Worm (Caenorhabditis elegans) whole organism, young adult: Measurements from ENCODE around the gene B0334.20.

Source experiments
- B0035.1 ChIP-seq: sonication (generic microtip); optimal IDR thresholded peaks from 2 replicates; lab custom pipeline; 2016; ENCODE audit warnings: missing genetic modification characterization, mild to moderate bottlenecking, missing compliant biosample characterization, missing genotype, missing genetic modification reagents
- B0336.3 ChIP-seq: fragments of 200-800 bp; sonication (Bioruptor generic); IDR thresholded peaks from 2 replicates; pipeline ENCODE4 v1.3.6; 2022; ENCODE audit warnings: missing genetic modification characterization, missing compliant biosample characterization
- F10E7.11 ChIP-seq: sonication (generic microtip); optimal IDR thresholded peaks from 2 replicates; lab custom pipeline; 2017; ENCODE audit warnings: mild to moderate bottlenecking, missing genetic modification characterization, moderate library complexity, missing compliant biosample characterization
- F37B4.10 ChIP-seq: fragments of 200-800 bp; sonication (Bioruptor generic); IDR thresholded peaks from 2 replicates; pipeline ENCODE4 v1.3.6; 2022; ENCODE audit warnings: missing genetic modification characterization, missing compliant biosample characterization
- F39B2.1 ChIP-seq: fragments of 200-800 bp; sonication (Bioruptor generic); IDR thresholded peaks from 2 replicates; pipeline ENCODE4 v1.3.6; 2022; ENCODE audit warnings: missing genetic modification reagents, missing genetic modification characterization, missing compliant biosample characterization
- F52B5.7 ChIP-seq: sonication (generic microtip); optimal IDR thresholded peaks from 2 replicates; lab custom pipeline; 2016; ENCODE audit warnings: mild to moderate bottlenecking, missing genetic modification characterization, missing compliant biosample characterization
- F57A8.1 ChIP-seq: fragments of 200-800 bp; sonication (Bioruptor generic); optimal IDR thresholded peaks from 2 replicates; lab custom pipeline; 2018; ENCODE audit warnings: mild to moderate bottlenecking, missing genetic modification characterization, moderate library complexity, missing compliant biosample characterization
- K11D2.4 ChIP-seq: fragments of 200-800 bp; sonication (Bioruptor generic); IDR thresholded peaks from 2 replicates; pipeline ENCODE4 v1.3.6; 2022; ENCODE audit warnings: missing genetic modification reagents, missing genetic modification characterization, missing compliant biosample characterization
- T07F8.4 ChIP-seq: sonication (generic microtip); optimal IDR thresholded peaks from 2 replicates; lab custom pipeline; 2016; ENCODE audit warnings: mild to moderate bottlenecking, missing genetic modification characterization, moderate library complexity, missing compliant biosample characterization
- Y56A3A.18 ChIP-seq: fragments of 200-800 bp; sonication (Bioruptor generic); IDR thresholded peaks from 2 replicates; pipeline ENCODE4 v1.3.6; 2022; ENCODE audit warnings: missing genetic modification reagents, missing genetic modification characterization, missing compliant biosample characterization
- ZK185.1 ChIP-seq: sonication (generic microtip); optimal IDR thresholded peaks from 2 replicates; lab custom pipeline; 2016; ENCODE audit warnings: mild to moderate bottlenecking, missing genetic modification characterization, missing compliant biosample characterization; ENCODE audit not compliant: poor library complexity, severe bottlenecking
- akir-1 ChIP-seq: fragments of 200-800 bp; sonication (Bioruptor generic); optimal IDR thresholded peaks from 2 replicates; lab custom pipeline; 2018; ENCODE audit warnings: mild to moderate bottlenecking, missing genetic modification characterization, moderate library complexity, missing compliant biosample characterization
- ama-1 ChIP-seq, 3 experiments: fragments of 150-350 bp in 1 of 3; sonication (generic microtip) in 2 of 3; optimal IDR thresholded peaks; 2 replicates each; lab custom pipeline; 2014 to 2018; ENCODE audit warnings: missing biosample characterization in 2 of 3, missing genetic modification characterization in 2 of 3, missing genetic modification reagents in 2 of 3
- atf-7 ChIP-seq: sonication (generic microtip); optimal IDR thresholded peaks from 2 replicates; lab custom pipeline; 2017; ENCODE audit warnings: mild to moderate bottlenecking, missing genetic modification characterization, missing compliant biosample characterization
- bed-1 ChIP-seq: fragments of 200-800 bp; sonication (Bioruptor generic); IDR thresholded peaks from 2 replicates; pipeline ENCODE4 v1.3.6; 2022; ENCODE audit warnings: missing genetic modification reagents, missing genetic modification characterization, missing compliant biosample characterization
- ccch-3 ChIP-seq: fragments of 200-800 bp; sonication (Bioruptor generic); optimal IDR thresholded peaks from 2 replicates; lab custom pipeline; 2018; ENCODE audit warnings: mild to moderate bottlenecking, missing genetic modification characterization, missing compliant biosample characterization
- cebp-2 ChIP-seq: fragments of 200-800 bp; sonication (Bioruptor generic); IDR thresholded peaks from 2 replicates; pipeline ENCODE4 v1.3.6; 2022; ENCODE audit warnings: missing genetic modification characterization, missing compliant biosample characterization
- ceh-79 ChIP-seq: sonication (generic microtip); optimal IDR thresholded peaks from 2 replicates; lab custom pipeline; 2017; ENCODE audit warnings: mild to moderate bottlenecking, missing genetic modification characterization, missing compliant biosample characterization
- chd-7 ChIP-seq: sonication (generic microtip); optimal IDR thresholded peaks from 2 replicates; lab custom pipeline; 2016; ENCODE audit warnings: mild to moderate bottlenecking, missing genetic modification characterization, moderate library complexity, missing compliant biosample characterization
- dox-1 ChIP-seq: fragments of 200-800 bp; sonication (Bioruptor generic); IDR thresholded peaks from 2 replicates; pipeline ENCODE4 v1.3.6; 2022; ENCODE audit warnings: missing genetic modification reagents, missing genetic modification characterization, missing compliant biosample characterization
- dpff-1 ChIP-seq: sonication (generic microtip); optimal IDR thresholded peaks from 2 replicates; lab custom pipeline; 2017; ENCODE audit warnings: mild to moderate bottlenecking, missing genetic modification characterization, missing compliant biosample characterization
- egrh-3 ChIP-seq: fragments of 200-800 bp; sonication (Bioruptor generic); IDR thresholded peaks from 2 replicates; pipeline ENCODE4 v1.3.6; 2022; ENCODE audit warnings: missing genetic modification reagents, missing genetic modification characterization, missing compliant biosample characterization
- ekl-4 ChIP-seq: fragments of 200-800 bp; sonication (Bioruptor generic); IDR thresholded peaks from 2 replicates; pipeline ENCODE4 v1.3.6; 2022; ENCODE audit warnings: missing genetic modification reagents, missing genetic modification characterization, missing compliant biosample characterization
- gei-17 ChIP-seq: fragments of 200-800 bp; sonication (Bioruptor generic); optimal IDR thresholded peaks from 2 replicates; lab custom pipeline; 2018; ENCODE audit warnings: mild to moderate bottlenecking, missing genetic modification characterization, missing compliant biosample characterization
- him-1 ChIP-seq: sonication (generic microtip); optimal IDR thresholded peaks from 2 replicates; lab custom pipeline; 2016; ENCODE audit warnings: missing genotype, missing genetic modification reagents, missing genetic modification characterization, missing compliant biosample characterization
- hmg-1.2 ChIP-seq: fragments of 200-800 bp; sonication (Bioruptor generic); IDR thresholded peaks from 2 replicates; pipeline ENCODE4 v1.3.6; 2022; ENCODE audit warnings: missing genetic modification reagents, missing genetic modification characterization, missing compliant biosample characterization
- hsf-1 ChIP-seq: fragments of 200-800 bp; sonication (Bioruptor generic); IDR thresholded peaks from 2 replicates; pipeline ENCODE4 v1.3.6; 2022; ENCODE audit warnings: missing genetic modification reagents, missing genetic modification characterization, missing compliant biosample characterization
- lin-26 ChIP-seq: fragments of 200-800 bp; sonication (Bioruptor generic); IDR thresholded peaks from 2 replicates; pipeline ENCODE4 v1.3.6; 2022; ENCODE audit warnings: missing genetic modification reagents, missing genetic modification characterization, missing compliant biosample characterization
- lin-54 ChIP-seq: fragments of 200-800 bp; sonication (Bioruptor generic); optimal IDR thresholded peaks from 2 replicates; lab custom pipeline; 2018; ENCODE audit warnings: mild to moderate bottlenecking, missing genetic modification characterization, missing compliant biosample characterization
- lsy-27 ChIP-seq: sonication (generic microtip); optimal IDR thresholded peaks from 2 replicates; lab custom pipeline; 2017; ENCODE audit warnings: missing genetic modification characterization, mild to moderate bottlenecking, missing compliant biosample characterization, antibody characterized with exemption, missing genotype, borderline replicate concordance; ENCODE audit not compliant: insufficient read depth
- madf-6 ChIP-seq: fragments of 200-800 bp; sonication (Bioruptor generic); IDR thresholded peaks from 2 replicates; pipeline ENCODE4 v1.3.6; 2022; ENCODE audit warnings: missing genetic modification reagents, missing genetic modification characterization, missing compliant biosample characterization
- mcd-1 ChIP-seq: fragments of 200-800 bp; sonication (Bioruptor generic); IDR thresholded peaks from 2 replicates; pipeline ENCODE4 v1.3.6; 2022; ENCODE audit warnings: missing genetic modification reagents, missing genetic modification characterization, missing compliant biosample characterization
- nhr-120 ChIP-seq: fragments of 200-800 bp; sonication (Bioruptor generic); IDR thresholded peaks from 2 replicates; pipeline ENCODE4 v1.3.6; 2022; ENCODE audit warnings: missing genetic modification characterization, missing compliant biosample characterization
- nhr-80 ChIP-seq: sonication (generic microtip); optimal IDR thresholded peaks from 2 replicates; lab custom pipeline; 2016; ENCODE audit warnings: missing genetic modification characterization, missing compliant biosample characterization
- nhr-90 ChIP-seq: sonication (generic microtip); optimal IDR thresholded peaks from 2 replicates; lab custom pipeline; 2016; ENCODE audit warnings: missing genotype, mild to moderate bottlenecking, missing genetic modification characterization, missing compliant biosample characterization
- pbrm-1 ChIP-seq: fragments of 200-800 bp; sonication (Bioruptor generic); IDR thresholded peaks from 2 replicates; pipeline ENCODE4 v1.3.6; 2022; ENCODE audit warnings: missing genetic modification reagents, missing genetic modification characterization, missing compliant biosample characterization
- rcor-1 ChIP-seq: fragments of 200-800 bp; sonication (Bioruptor generic); IDR thresholded peaks from 2 replicates; pipeline ENCODE4 v1.3.6; 2022; ENCODE audit warnings: missing genetic modification reagents, missing genetic modification characterization, missing compliant biosample characterization
- repo-1 ChIP-seq: sonication (generic microtip); optimal IDR thresholded peaks from 2 replicates; lab custom pipeline; 2017; ENCODE audit warnings: mild to moderate bottlenecking, missing genetic modification characterization, missing compliant biosample characterization
- rpc-1 ChIP-seq, 2 experiments: fragments of 150-350 bp in 1 of 2; sonication (generic microtip) in 1 of 2; optimal IDR thresholded peaks; 2 replicates each; lab custom pipeline; 2014 to 2018; ENCODE audit warnings: missing biosample characterization in 1 of 2, missing genetic modification characterization in 1 of 2, missing genetic modification reagents in 1 of 2, missing genotype in 1 of 2
- tbp1 ChIP-seq: fragments of 200-800 bp; sonication (Bioruptor generic); optimal IDR thresholded peaks from 2 replicates; lab custom pipeline; 2018; ENCODE audit warnings: mild to moderate bottlenecking, missing genetic modification characterization, missing compliant biosample characterization
- unc-62 ChIP-seq: fragments of 150-350 bp; optimal IDR thresholded peaks from 2 replicates; lab custom pipeline; 2014; ENCODE audit warnings: missing biosample characterization, missing genetic modification reagents, missing genetic modification characterization
- zfh-2 ChIP-seq: fragments of 200-800 bp; sonication (Bioruptor generic); conservative IDR thresholded peaks from 2 replicates; pipeline ENCODE4 v1.3.6; 2022; ENCODE audit warnings: missing genetic modification reagents, missing genetic modification characterization, missing compliant biosample characterization
- ztf-18 ChIP-seq: sonication (generic microtip); optimal IDR thresholded peaks from 2 replicates; lab custom pipeline; 2016; ENCODE audit warnings: missing genotype, mild to moderate bottlenecking, missing genetic modification characterization, missing compliant biosample characterization
- ztf-22 ChIP-seq: fragments of 200-800 bp; sonication (Bioruptor generic); optimal IDR thresholded peaks from 2 replicates; lab custom pipeline; 2018; ENCODE audit warnings: mild to moderate bottlenecking, missing genetic modification characterization, moderate library complexity, missing compliant biosample characterization
- ztf-26 ChIP-seq: sonication (generic microtip); optimal IDR thresholded peaks from 2 replicates; lab custom pipeline; 2017; ENCODE audit warnings: missing genetic modification characterization, missing compliant biosample characterization
- ztf-6 ChIP-seq: fragments of 200-800 bp; sonication (Bioruptor generic); IDR thresholded peaks from 2 replicates; pipeline ENCODE4 v1.3.6; 2022; ENCODE audit warnings: missing genetic modification reagents, missing genetic modification characterization, missing compliant biosample characterization

The B0334.20 gene

DNA sequence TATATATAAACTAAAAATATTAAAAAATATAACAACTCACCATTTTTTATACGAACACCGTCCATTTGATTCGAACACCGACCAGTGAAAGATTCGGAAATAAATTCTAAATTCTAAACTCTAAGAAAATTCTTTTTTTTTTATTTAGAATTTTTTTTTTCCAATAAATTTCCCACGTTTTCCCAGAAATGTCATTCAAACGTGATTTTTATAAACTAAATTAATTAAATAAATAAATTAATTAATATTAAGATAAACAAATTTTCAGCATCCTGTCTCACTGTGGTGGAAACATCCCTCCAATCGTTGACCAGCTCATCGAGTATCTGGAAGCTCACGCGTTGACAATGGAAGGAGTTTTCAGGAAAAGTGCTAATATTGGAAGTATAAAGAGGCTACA lies 32.7 kb downstream of the B0334.20 start, which contains the start of gene klp-17:
Gene klp-17 (minus strand): TSS at position 101 of the 400 bp plus-strand sequence.
- TF ChIP-seq ztf-18 (tag; lab: Kevin White, UChicago) (no peak), him-1 (tag; lab: Kevin White, UChicago) (no peak), pbrm-1 (GFP tag; lab: Robert Waterston, UW) (no peak), nhr-90 (tag; lab: Kevin White, UChicago) (no peak), T07F8.4 (tag; lab: Kevin White, UChicago) (no peak), F10E7.11 (tag; lab: Kevin White, UChicago) (no peak), akir-1 (GFP tag; lab: Kevin White, UChicago) (no peak), unc-62 (GFP tag; lab: Kevin White, UChicago) (no peak), F39B2.1 (no peak), lin-26 (GFP tag; lab: Robert Waterston, UW) (no peak), madf-6 (GFP tag; lab: Robert Waterston, UW) (no peak), hsf-1 (GFP tag; lab: Robert Waterston, UW) (no peak), nhr-120 (GFP tag; lab: Robert Waterston, UW) (no peak), F52B5.7 (no peak), cebp-2 (GFP tag; lab: Robert Waterston, UW) (no peak), ZK185.1 (tag; lab: Kevin White, UChicago) (no peak), rpc-1 (optimal IDR thresholded peaks at IDR 0.05; lab: Kevin White, UChicago) (no peak), rpc-1 (tag; optimal IDR thresholded peaks at IDR 0.05; lab: Kevin White, UChicago) (no peak), lsy-27 (tag; lab: Kevin White, UChicago) (no peak)

DNA sequence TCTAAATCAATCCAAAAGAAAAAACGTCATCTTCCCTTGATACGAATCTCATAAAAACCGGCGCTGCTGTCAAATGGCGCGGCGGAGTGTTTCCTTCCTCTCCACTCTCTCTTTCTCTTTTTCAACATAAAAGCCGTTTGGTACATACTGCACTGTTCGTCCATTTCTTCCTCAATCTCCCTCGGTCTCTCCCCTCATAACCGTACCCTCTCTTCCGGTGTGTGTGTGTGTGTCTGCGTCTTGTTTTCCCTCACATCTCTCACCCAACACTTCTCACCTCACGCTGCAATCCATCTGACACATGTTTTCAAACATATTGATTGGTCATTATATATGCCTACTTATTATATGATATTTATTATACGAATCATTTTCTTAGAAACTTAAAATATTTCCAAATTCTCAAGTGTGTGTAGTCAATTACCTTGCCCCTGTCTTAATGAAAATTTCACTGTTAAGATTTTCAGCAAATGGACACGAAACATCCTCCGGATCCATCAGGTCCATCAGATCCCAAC lies 35.8 kb downstream of the B0334.20 start, which contains the start of the genes aars-1 and rga-1:
Gene aars-1 (minus strand): TSS at position 71 of the 518 bp plus-strand sequence.
Gene rga-1 (plus strand): TSS at position 468 of the 518 bp plus-strand sequence.
- TF ChIP-seq F39B2.1 = no peak
- TF ChIP-seq ztf-26 (tag; lab: Kevin White, UChicago) = no peak
- TF ChIP-seq egrh-3 (GFP tag; lab: Robert Waterston, UW) = no peak
- TF ChIP-seq tbp1 (GFP tag; lab: Kevin White, UChicago) = peak; percentile 31
- TF ChIP-seq lin-26 (GFP tag; lab: Robert Waterston, UW) = 0 out of 2 replicates have a peak, but pooled peaks have one; percentile 36
- no peak for TF ChIP-seq ceh-79 (tag; lab: Kevin White, UChicago)
- no peak for TF ChIP-seq unc-62 (GFP tag; lab: Kevin White, UChicago)
- TF ChIP-seq ztf-22 = peak; percentile 39
- TF ChIP-seq zfh-2 = peak; percentile 86
- no peak for TF ChIP-seq F10E7.11 (tag; lab: Kevin White, UChicago)
- TF ChIP-seq pbrm-1 (GFP tag; lab: Robert Waterston, UW) = 0 out of 2 replicates have a peak, but pooled peaks have one; percentile 33
- TF ChIP-seq ekl-4 (GFP tag; lab: Robert Waterston, UW) = no peak
- 0 out of 2 replicates have a peak, but pooled peaks have one; percentile 48 for TF ChIP-seq mcd-1 (GFP tag; lab: Robert Waterston, UW)
- no peak for TF ChIP-seq bed-1 (GFP tag; lab: Robert Waterston, UW)
- TF ChIP-seq Y56A3A.18 = no peak
- no peak for TF ChIP-seq F57A8.1 (GFP tag; lab: Kevin White, UChicago)
- TF ChIP-seq atf-7 (tag; lab: Kevin White, UChicago) = peak; percentile 41
- no peak for TF ChIP-seq dpff-1 (tag; lab: Kevin White, UChicago)
- TF ChIP-seq rcor-1 (GFP tag; lab: Robert Waterston, UW) = no peak
- peak; percentile 30 for TF ChIP-seq chd-7 (tag; lab: Kevin White, UChicago)
- TF ChIP-seq nhr-80 (tag; lab: Kevin White, UChicago) = peak; percentile 96
- no peak for TF ChIP-seq ama-1 (optimal IDR thresholded peaks at IDR 0.05; lab: Kevin White, UChicago)
- no peak for TF ChIP-seq ama-1 (GFP tag; optimal IDR thresholded peaks at IDR 0.05; lab: Kevin White, UChicago)
- peak; percentile 86 for TF ChIP-seq dox-1 (GFP tag; lab: Robert Waterston, UW)
- TF ChIP-seq ztf-6 (GFP tag; lab: Robert Waterston, UW) = no peak
- TF ChIP-seq lin-54 = peak; percentile 2
- no peak for TF ChIP-seq K11D2.4 (GFP tag; lab: Robert Waterston, UW)
- TF ChIP-seq ccch-3 (GFP tag; lab: Kevin White, UChicago) = no peak
- peak; percentile 52; the same call in 1 of the 2 replicates for TF ChIP-seq B0336.3 (GFP tag; lab: Robert Waterston, UW)
- peak; percentile 66; the same call in 1 of the 2 replicates for TF ChIP-seq hmg-1.2
- no peak for TF ChIP-seq F37B4.10 (GFP tag; lab: Robert Waterston, UW)
- no peak for TF ChIP-seq repo-1 (tag; lab: Kevin White, UChicago)
- no peak for TF ChIP-seq B0035.1
- no peak for TF ChIP-seq gei-17 (GFP tag; lab: Kevin White, UChicago)
